Worm (Caenorhabditis elegans) whole organism, L4 larva: ENCODE results near the gene lat-2.

Experiments used
- F26F4.8 ChIP-seq: fragments of 200-800 bp; sonication (Bioruptor generic); conservative IDR thresholded peaks from 2 replicates; pipeline ENCODE4 v1.3.6; 2022; ENCODE audit warnings: missing genetic modification characterization, missing compliant biosample characterization
- F37D6.2 ChIP-seq: sonication (generic microtip); optimal IDR thresholded peaks from 2 replicates; lab custom pipeline; 2016; ENCODE audit warnings: mild to moderate bottlenecking, missing genetic modification characterization, missing compliant biosample characterization
- F44E2.7 ChIP-seq: fragments of 200-800 bp; sonication (Bioruptor generic); IDR thresholded peaks from 2 replicates; pipeline ENCODE4 v2.1.2; 2022; ENCODE audit warnings: missing genetic modification characterization, missing compliant biosample characterization
- F49E8.2 ChIP-seq: sonication (generic microtip); optimal IDR thresholded peaks from 2 replicates; lab custom pipeline; 2016; ENCODE audit warnings: missing compliant biosample characterization, mild to moderate bottlenecking, missing genetic modification characterization, borderline replicate concordance
- T20F7.1 ChIP-seq: fragments of 200-800 bp; sonication (Bioruptor generic); optimal IDR thresholded peaks from 2 replicates; lab custom pipeline; 2018; ENCODE audit warnings: mild to moderate bottlenecking, missing genetic modification characterization, missing compliant biosample characterization
- Y105C5A.15 ChIP-seq: fragments of 200-800 bp; sonication (Bioruptor generic); IDR thresholded peaks from 2 replicates; pipeline ENCODE4 v1.3.6; 2022; ENCODE audit warnings: missing genetic modification characterization, missing compliant biosample characterization
- Y5F2A.4 ChIP-seq: fragments of 200-800 bp; sonication (Bioruptor generic); optimal IDR thresholded peaks from 2 replicates; lab custom pipeline; 2018; ENCODE audit warnings: mild to moderate bottlenecking, missing genetic modification characterization, missing compliant biosample characterization
- Y75B8A.6 ChIP-seq: fragments of 200-800 bp; sonication (Bioruptor generic); IDR thresholded peaks from 2 replicates; pipeline ENCODE4 v1.3.6; 2022; ENCODE audit warnings: missing genetic modification reagents, missing genetic modification characterization, missing compliant biosample characterization
- ZK337.2 ChIP-seq: fragments of 200-800 bp; sonication (Bioruptor generic); IDR thresholded peaks from 2 replicates; pipeline ENCODE4 v1.3.6; 2022; ENCODE audit warnings: missing genetic modification reagents, missing genetic modification characterization, missing compliant biosample characterization
- ama-1 ChIP-seq: fragments of 150-350 bp; optimal IDR thresholded peaks from 2 replicates; lab custom pipeline; 2014; ENCODE audit warnings: inconsistent platforms, mixed read lengths
- arid-1 ChIP-seq: fragments of 200-800 bp; sonication (Bioruptor generic); conservative IDR thresholded peaks from 2 replicates; pipeline ENCODE4 v1.3.6; 2022; ENCODE audit warnings: missing genetic modification reagents, missing genetic modification characterization, missing compliant biosample characterization
- attf-4 ChIP-seq: sonication (generic microtip); optimal IDR thresholded peaks from 3 replicates; lab custom pipeline; 2017; ENCODE audit warnings: missing biosample characterization, missing genetic modification characterization
- ceh-20 ChIP-seq: fragments of 200-800 bp; sonication (Bioruptor generic); IDR thresholded peaks from 2 replicates; pipeline ENCODE4 v1.3.6; 2022; ENCODE audit warnings: missing genetic modification reagents, missing genetic modification characterization, missing compliant biosample characterization
- ceh-44 ChIP-seq: fragments of 200-800 bp; sonication (Bioruptor generic); IDR thresholded peaks from 2 replicates; pipeline ENCODE4 v1.3.6; 2022; ENCODE audit warnings: missing genetic modification reagents, missing genetic modification characterization, missing compliant biosample characterization
- ceh-62 ChIP-seq: sonication (generic microtip); optimal IDR thresholded peaks from 2 replicates; lab custom pipeline; 2017; ENCODE audit warnings: missing biosample characterization, missing genetic modification characterization
- ceh-82 ChIP-seq: sonication (generic microtip); optimal IDR thresholded peaks from 2 replicates; lab custom pipeline; 2017; ENCODE audit warnings: missing biosample characterization, missing genetic modification characterization
- cey-2 ChIP-seq: sonication (generic microtip); optimal IDR thresholded peaks from 3 replicates; lab custom pipeline; 2017; ENCODE audit warnings: missing genetic modification characterization, mild to moderate bottlenecking, missing compliant biosample characterization, antibody characterized with exemption, borderline replicate concordance; ENCODE audit not compliant: insufficient read depth
- daf-12 ChIP-seq: fragments of 150-350 bp; optimal IDR thresholded peaks from 2 replicates; lab custom pipeline; 2014; ENCODE audit warnings: missing biosample characterization, missing genetic modification reagents, missing genetic modification characterization
- dmd-9 ChIP-seq: fragments of 200-800 bp; sonication (Bioruptor generic); IDR thresholded peaks from 2 replicates; pipeline ENCODE4 v1.3.6; 2022; ENCODE audit warnings: missing genetic modification reagents, missing genetic modification characterization, missing compliant biosample characterization
- dpl-1 ChIP-seq: fragments of 150-350 bp; optimal IDR thresholded peaks from 2 replicates; lab custom pipeline; 2014; ENCODE audit warnings: missing biosample characterization, missing genetic modification reagents, missing genetic modification characterization
- gei-8 ChIP-seq: fragments of 200-800 bp; sonication (Bioruptor generic); optimal IDR thresholded peaks from 2 replicates; lab custom pipeline; 2018; ENCODE audit warnings: mild to moderate bottlenecking, missing genetic modification characterization, missing compliant biosample characterization
- hif-1 ChIP-seq, 2 experiments: sonication (generic microtip); optimal IDR thresholded peaks; 2 replicates each; lab custom pipeline; 2016 to 2017; ENCODE audit warnings: missing compliant biosample characterization in 2 of 2, missing genetic modification characterization in 2 of 2, missing genetic modification reagents in 2 of 2, missing genotype in 2 of 2, mild to moderate bottlenecking in 1 of 2
- hlh-11 ChIP-seq: fragments of 200-800 bp; sonication (Bioruptor generic); optimal IDR thresholded peaks from 2 replicates; lab custom pipeline; 2018; ENCODE audit warnings: mild to moderate bottlenecking, missing genetic modification characterization, missing compliant biosample characterization
- hlh-30 ChIP-seq: sonication (generic microtip); optimal IDR thresholded peaks from 2 replicates; lab custom pipeline; 2017; ENCODE audit warnings: antibody characterized with exemption, mild to moderate bottlenecking, missing genetic modification characterization, missing compliant biosample characterization; ENCODE audit not compliant: insufficient read depth
- hmg-1.1 ChIP-seq: fragments of 200-800 bp; sonication (Bioruptor generic); IDR thresholded peaks from 2 replicates; pipeline ENCODE4 v1.3.6; 2022; ENCODE audit warnings: missing genetic modification reagents, missing genetic modification characterization, missing compliant biosample characterization
- lim-7 ChIP-seq: fragments of 200-800 bp; sonication (Bioruptor generic); IDR thresholded peaks from 2 replicates; pipeline ENCODE4 v1.3.6; 2022; ENCODE audit warnings: missing genetic modification characterization, missing compliant biosample characterization
- lin-1 ChIP-seq: fragments of 200-800 bp; sonication (Bioruptor generic); IDR thresholded peaks from 2 replicates; pipeline ENCODE4 v1.3.6; 2022; ENCODE audit warnings: missing genetic modification reagents, missing genetic modification characterization, missing compliant biosample characterization
- lir-3 ChIP-seq: sonication (generic microtip); optimal IDR thresholded peaks from 2 replicates; lab custom pipeline; 2016; ENCODE audit warnings: mild to moderate bottlenecking, missing genetic modification characterization, missing compliant biosample characterization
- madf-5 ChIP-seq, 2 experiments: fragments of 200-800 bp; sonication (Bioruptor generic); IDR thresholded peaks; 2 replicates each; pipeline ENCODE4 v1.3.6; 2022; ENCODE audit warnings: missing compliant biosample characterization in 2 of 2, missing genetic modification characterization in 2 of 2
- mdt-29 ChIP-seq: fragments of 200-800 bp; sonication (Bioruptor generic); IDR thresholded peaks from 2 replicates; pipeline ENCODE4 v1.3.6; 2022; ENCODE audit warnings: missing genetic modification reagents, missing genetic modification characterization, missing compliant biosample characterization
- mep-1 ChIP-seq: fragments of 150-350 bp; sonication (generic microtip); optimal IDR thresholded peaks from 3 replicates; lab custom pipeline; 2014; ENCODE audit warnings: missing biosample characterization, missing genetic modification characterization
- mes-2 ChIP-seq: sonication (generic microtip); optimal IDR thresholded peaks from 2 replicates; lab custom pipeline; 2016; ENCODE audit warnings: missing genotype, mild to moderate bottlenecking, missing genetic modification characterization, missing compliant biosample characterization; ENCODE audit not compliant: poor library complexity, severe bottlenecking
- mxl-2 ChIP-seq: fragments of 200-800 bp; sonication (Bioruptor generic); conservative IDR thresholded peaks from 2 replicates; pipeline ENCODE4 v1.3.6; 2022; ENCODE audit warnings: missing genetic modification reagents, missing genetic modification characterization, missing compliant biosample characterization
- mxl-3 ChIP-seq: fragments of 200-800 bp; sonication (Bioruptor generic); optimal IDR thresholded peaks from 2 replicates; lab custom pipeline; 2018; ENCODE audit warnings: mild to moderate bottlenecking, missing genetic modification characterization, missing compliant biosample characterization
- nhr-102 ChIP-seq: sonication (generic microtip); optimal IDR thresholded peaks from 2 replicates; lab custom pipeline; 2016; ENCODE audit warnings: mild to moderate bottlenecking, missing genetic modification characterization, moderate library complexity, missing compliant biosample characterization
- nhr-237 ChIP-seq: sonication (generic microtip); optimal IDR thresholded peaks from 2 replicates; lab custom pipeline; 2017; ENCODE audit warnings: missing biosample characterization, missing genetic modification characterization
- nhr-25 ChIP-seq: sonication (generic microtip); optimal IDR thresholded peaks from 2 replicates; lab custom pipeline; 2017; ENCODE audit warnings: missing genetic modification characterization, mild to moderate bottlenecking, missing compliant biosample characterization, antibody characterized with exemption, moderate library complexity, borderline replicate concordance; ENCODE audit not compliant: insufficient read depth
- nhr-41 ChIP-seq: fragments of 200-800 bp; sonication (Bioruptor generic); IDR thresholded peaks from 2 replicates; pipeline ENCODE4 v1.3.6; 2022; ENCODE audit warnings: missing genetic modification reagents, missing genetic modification characterization, missing compliant biosample characterization
- saeg-2 ChIP-seq: fragments of 200-800 bp; sonication (Bioruptor generic); IDR thresholded peaks from 2 replicates; pipeline ENCODE4 v1.3.6; 2022; ENCODE audit warnings: missing genetic modification reagents, missing genetic modification characterization, missing compliant biosample characterization
- set-16 ChIP-seq: fragments of 200-800 bp; sonication (Bioruptor generic); IDR thresholded peaks from 2 replicates; pipeline ENCODE4 v1.3.6; 2022; ENCODE audit warnings: missing genetic modification reagents, missing genetic modification characterization, missing compliant biosample characterization
- snpc-4 ChIP-seq: fragments of 150-350 bp; optimal IDR thresholded peaks from 2 replicates; lab custom pipeline; 2014; ENCODE audit warnings: missing biosample characterization, missing genetic modification characterization
- spr-1 ChIP-seq: sonication (generic microtip); optimal IDR thresholded peaks from 2 replicates; lab custom pipeline; 2016; ENCODE audit warnings: mild to moderate bottlenecking, missing genetic modification characterization, missing compliant biosample characterization
- tag-97 ChIP-seq: fragments of 200-800 bp; sonication (Bioruptor generic); IDR thresholded peaks from 2 replicates; pipeline ENCODE4 v1.3.6; 2022; ENCODE audit warnings: missing genetic modification characterization, missing compliant biosample characterization
- unc-130 ChIP-seq: sonication (generic microtip); optimal IDR thresholded peaks from 2 replicates; lab custom pipeline; 2016; ENCODE audit warnings: missing genetic modification reagents, missing genetic modification characterization, missing compliant biosample characterization
- unc-39 ChIP-seq: sonication (generic microtip); optimal IDR thresholded peaks from 2 replicates; lab custom pipeline; 2017; ENCODE audit warnings: missing biosample characterization, missing genetic modification characterization
- unc-62 ChIP-seq, 3 experiments: fragments of 150-350 bp in 1 of 3; sonication (generic microtip); optimal IDR thresholded peaks in 2 of 3; peaks in 1 of 3; 1 replicate in 1 of 3; 2 replicates in 2 of 3; lab custom pipeline; 2014 to 2017; ENCODE audit warnings: missing biosample characterization in 3 of 3, missing genetic modification characterization in 3 of 3, missing genetic modification reagents in 3 of 3, missing genotype in 1 of 3

lat-2 gene

ce11 chrII:4383306-4383705, 24.4 kb downstream of the lat-2 start, which contains the start of gene fkh-6:
fkh-6 (minus strand) TSS chrII:4383406.
- no peak for TF ChIP-seq Y5F2A.4 (GFP tag; lab: Kevin White, UChicago)
- TF ChIP-seq F49E8.2 (tag; lab: Kevin White, UChicago) = no peak
- no peak for TF ChIP-seq ceh-82 (tag; lab: Kevin White, UChicago)

ce11 chrII:4391072-4391471, 32.2 kb downstream of the lat-2 start:
- TF ChIP-seq dpl-1 (GFP tag; lab: Kevin White, UChicago) (no peak), lir-3 (tag; lab: Kevin White, UChicago) (no peak), mep-1 (no peak), madf-5 (GFP tag; IDR thresholded peaks at IDR 0.05; lab: Robert Waterston, UW) (no peak), gei-8 (no peak), lim-7 (GFP tag; lab: Robert Waterston, UW) (no peak), snpc-4 (no peak), hif-1 (tag; optimal IDR thresholded peaks at IDR 0.05; lab: Kevin White, UChicago) (no peak), Y105C5A.15 (GFP tag; lab: Robert Waterston, UW) (no peak), nhr-41 (GFP tag; lab: Robert Waterston, UW) (no peak), unc-130 (GFP tag; lab: Kevin White, UChicago) (no peak), mes-2 (tag; lab: Kevin White, UChicago) (no peak), F44E2.7 (GFP tag; lab: Robert Waterston, UW) (no peak), ama-1 (lab: Kevin White, UChicago) (no peak), spr-1 (tag; lab: Kevin White, UChicago) (no peak), tag-97 (no peak), attf-4 (tag; lab: Kevin White, UChicago) (no peak), set-16 (GFP tag; lab: Robert Waterston, UW) (no peak), dmd-9 (GFP tag; lab: Robert Waterston, UW) (no peak)

ce11 chrII:4392526-4393057, 33.7 kb downstream of the lat-2 start, which contains the start of gene mlt-7:
mlt-7 (plus strand) TSS chrII:4393007.
- TF ChIP-seq F26F4.8 (no peak), mep-1 (peak; percentile 25), nhr-102 (tag; lab: Kevin White, UChicago) (no peak), saeg-2 (GFP tag; lab: Robert Waterston, UW) (no peak), F37D6.2 (no peak), hmg-1.1 (GFP tag; lab: Robert Waterston, UW) (0 out of 2 replicates have a peak, but pooled peaks have one; percentile 25), ceh-44 (GFP tag; lab: Robert Waterston, UW) (no peak), hlh-30 (tag; lab: Kevin White, UChicago) (no peak), madf-5 (GFP tag; IDR thresholded peaks at IDR 0.05; lab: Robert Waterston, UW) (no peak), nhr-25 (peak; percentile 66), daf-12 (tag; lab: Kevin White, UChicago) (no peak), tag-97 (no peak), unc-62 (GFP tag; optimal IDR thresholded peaks at IDR 0.05 in 1 of 2; lab: Kevin White, UChicago) (no peak), unc-62 (tag; optimal IDR thresholded peaks at IDR 0.05; lab: Kevin White, UChicago) (no peak), ceh-20 (GFP tag; lab: Robert Waterston, UW) (no peak), cey-2 (tag; lab: Kevin White, UChicago) (no peak), F44E2.7 (GFP tag; lab: Robert Waterston, UW) (no peak), hlh-11 (no peak), unc-39 (no peak), nhr-237 (no peak), mdt-29 (no peak), ceh-62 (no peak), lin-1 (GFP tag; lab: Robert Waterston, UW) (no peak), mxl-2 (no peak), T20F7.1 (no peak), Y75B8A.6 (GFP tag; lab: Robert Waterston, UW) (no peak), ZK337.2 (no peak), set-16 (GFP tag; lab: Robert Waterston, UW) (0 out of 2 replicates have a peak, but pooled peaks have one; percentile 12), unc-130 (GFP tag; lab: Kevin White, UChicago) (no peak), arid-1 (GFP tag; lab: Robert Waterston, UW) (no peak), mxl-3 (GFP tag; lab: Kevin White, UChicago) (peak; percentile 84)
